Worm (Caenorhabditis elegans): ENCODE results near the gene mltn-9.

- TF ChIP-seq klf-2 (GFP tag; conservative IDR thresholded peaks at IDR 0.05): no peak
- no peak for TF ChIP-seq ref-1 (GFP tag; conservative IDR thresholded peaks at IDR 0.05)
- no peak for TF ChIP-seq flt-1 (GFP tag; IDR thresholded peaks at IDR 0.05)
- TF ChIP-seq med-1 (GFP tag; optimal IDR thresholded peaks at IDR 0.05; ENCODE audit: insufficient read depth): no peak
- TF ChIP-seq T22C8.4 (GFP tag; IDR thresholded peaks at IDR 0.05): no peak
- TF ChIP-seq cog-1 (tag; optimal IDR thresholded peaks at IDR 0.05): no peak
- no peak for TF ChIP-seq ztf-29 (GFP tag; IDR thresholded peaks at IDR 0.05)
- no peak for TF ChIP-seq ztf-23 (GFP tag; IDR thresholded peaks at IDR 0.05)
- no peak for TF ChIP-seq tab-1 (GFP tag; IDR thresholded peaks at IDR 0.05)
These were observed 4.0 kb downstream of the mltn-9 start for ce11 chrII:14619806-14620205.

Measured in whole organism, midembryonic.